Worm (Caenorhabditis elegans): ENCODE results near the gene alkb-7.

The alkb-7 gene

ce11 chrII:12809725-12810124, 21.8 kb upstream of the alkb-7 start:
- TF ChIP-seq sdc-2 (tag; optimal IDR thresholded peaks at IDR 0.05), result no peak
- no peak for TF ChIP-seq ahr-1 (tag; optimal IDR thresholded peaks at IDR 0.05)
- TF ChIP-seq ceh-6 (GFP tag; optimal IDR thresholded peaks at IDR 0.05), result no peak

ce11 chrII:12808746-12809145, 20.8 kb upstream of the alkb-7 start:
- TF ChIP-seq T23F11.4 (GFP tag; optimal IDR thresholded peaks at IDR 0.05) (no peak), gmeb-2 (tag; optimal IDR thresholded peaks at IDR 0.05) (no peak), ets-4 (tag; optimal IDR thresholded peaks at IDR 0.05) (no peak), pha-4 (tag; optimal IDR thresholded peaks at IDR 0.05) (no peak), ceh-6 (GFP tag; optimal IDR thresholded peaks at IDR 0.05) (no peak), unc-3 (GFP tag; conservative IDR thresholded peaks at IDR 0.05) (no peak), unc-3 (tag; optimal IDR thresholded peaks at IDR 0.05) (no peak), pag-3 (tag; optimal IDR thresholded peaks at IDR 0.05; ENCODE audit: borderline replicate concordance) (no peak), ref-2 (tag; optimal IDR thresholded peaks at IDR 0.05) (no peak), hlh-30 (tag; optimal IDR thresholded peaks at IDR 0.05; ENCODE audit: insufficient read depth) (no peak), elt-4 (tag; optimal IDR thresholded peaks at IDR 0.05) (no peak), ceh-34 (tag; optimal IDR thresholded peaks at IDR 0.05) (no peak), ceh-24 (tag; optimal IDR thresholded peaks at IDR 0.05) (no peak), eyg-1 (tag; optimal IDR thresholded peaks at IDR 0.05) (no peak), ceh-45 (GFP tag; IDR thresholded peaks at IDR 0.05) (no peak)

- TF ChIP-seq elt-2 (tag; optimal IDR thresholded peaks at IDR 0.05) (peak; percentile 76), ceh-30 (tag; optimal IDR thresholded peaks at IDR 0.05) (no peak), unc-3 (GFP tag; conservative IDR thresholded peaks at IDR 0.05) (no peak), unc-3 (tag; optimal IDR thresholded peaks at IDR 0.05) (no peak)
Measured at ce11 chrII:12806602-12807182, 18.7 kb upstream of the alkb-7 start, which contains the start of gene spds-1. Gene spds-1, plus strand, starts transcription at chrII:12806899.

ce11 chrII:12805765-12806384, 17.9 kb upstream of the alkb-7 start:
- TF ChIP-seq syd-9 (tag; optimal IDR thresholded peaks at IDR 0.05) (no peak), sox-4 (tag; optimal IDR thresholded peaks at IDR 0.05) (no peak), ceh-2 (tag; optimal IDR thresholded peaks at IDR 0.05) (no peak), ceh-31 (tag; optimal IDR thresholded peaks at IDR 0.05) (peak; percentile 39), unc-55 (GFP tag; optimal IDR thresholded peaks at IDR 0.05) (no peak), lin-11 (tag; optimal IDR thresholded peaks at IDR 0.05) (no peak), nhr-232 (tag; optimal IDR thresholded peaks at IDR 0.05) (no peak), fkh-6 (tag; optimal IDR thresholded peaks at IDR 0.05) (no peak), ceh-14 (tag; optimal IDR thresholded peaks at IDR 0.05) (no peak), pha-4 (tag; optimal IDR thresholded peaks at IDR 0.05) (no peak), rnt-1 (tag; optimal IDR thresholded peaks at IDR 0.05) (no peak), nfya-1 (tag; optimal IDR thresholded peaks at IDR 0.05) (peak; percentile 30), hlh-15 (tag; optimal IDR thresholded peaks at IDR 0.05) (no peak), fax-1 (tag; optimal IDR thresholded peaks at IDR 0.05) (no peak), madf-2 (tag; optimal IDR thresholded peaks at IDR 0.05) (no peak), K02D7.2 (tag; optimal IDR thresholded peaks at IDR 0.05) (no peak), sox-2 (GFP tag; IDR thresholded peaks at IDR 0.05) (peak; percentile 16; the same call in 1 of the 2 replicates), ref-2 (tag; optimal IDR thresholded peaks at IDR 0.05) (peak; percentile 51), elt-2 (tag; optimal IDR thresholded peaks at IDR 0.05) (no peak), F13H6.1 (tag; optimal IDR thresholded peaks at IDR 0.05) (no peak), unc-3 (GFP tag; conservative IDR thresholded peaks at IDR 0.05) (no peak), unc-3 (tag; optimal IDR thresholded peaks at IDR 0.05) (no peak), lim-6 (tag; optimal IDR thresholded peaks at IDR 0.05) (no peak), unc-86 (tag; optimal IDR thresholded peaks at IDR 0.05) (no peak), pros-1 (tag; optimal IDR thresholded peaks at IDR 0.05) (no peak), odd-2 (tag; optimal IDR thresholded peaks at IDR 0.05) (no peak), T23F11.4 (GFP tag; optimal IDR thresholded peaks at IDR 0.05) (no peak), ttx-3 (tag; optimal IDR thresholded peaks at IDR 0.05) (no peak), ceh-48 (tag; optimal IDR thresholded peaks at IDR 0.05) (no peak), gmeb-2 (tag; optimal IDR thresholded peaks at IDR 0.05) (no peak), ztf-16 (tag; optimal IDR thresholded peaks at IDR 0.05) (no peak), eyg-1 (tag; optimal IDR thresholded peaks at IDR 0.05) (no peak), unc-42 (tag; optimal IDR thresholded peaks at IDR 0.05) (peak; percentile 10), hlh-6 (tag; optimal IDR thresholded peaks at IDR 0.05) (peak; percentile 60)

Data from whole organism, late embryonic.